Worm (Caenorhabditis elegans): Measurements from ENCODE around the gene dsh-1.

Gene dsh-1

DNA sequence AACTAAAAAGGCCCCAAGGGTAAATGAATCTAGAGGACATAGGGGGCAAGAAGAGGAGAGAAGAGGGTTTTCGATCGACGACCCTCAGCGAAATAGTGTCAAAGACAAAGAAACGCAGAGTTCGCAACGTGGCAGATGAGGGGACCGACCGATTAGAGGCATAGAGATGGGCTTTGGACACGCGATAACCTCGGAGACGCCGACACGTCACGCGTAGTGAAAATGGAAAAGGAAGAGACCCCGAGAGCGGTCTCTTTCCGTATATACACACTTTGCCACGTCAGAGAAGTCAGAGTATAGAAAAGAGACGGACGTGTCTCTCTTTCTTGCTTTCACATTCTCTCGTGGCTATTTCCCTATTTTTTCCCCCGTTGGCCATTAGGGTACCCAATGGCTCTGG lies 43.7 kb downstream of the dsh-1 start (continued):
- TF ChIP-seq lin-29 (GFP tag; IDR thresholded peaks at IDR 0.05) (no peak), zag-1 (tag; optimal IDR thresholded peaks at IDR 0.05) (no peak), dmd-6 (GFP tag; IDR thresholded peaks at IDR 0.05) (peak; percentile 64), nhr-76 (tag; optimal IDR thresholded peaks at IDR 0.05) (no peak), nhr-48 (tag; optimal IDR thresholded peaks at IDR 0.05) (peak; percentile 51), spr-1 (tag; optimal IDR thresholded peaks at IDR 0.05) (peak; percentile 45), ctbp-1 (GFP tag; IDR thresholded peaks at IDR 0.05) (peak; percentile 88), ztf-7 (tag; optimal IDR thresholded peaks at IDR 0.05) (no peak), ces-1 (GFP tag; optimal IDR thresholded peaks at IDR 0.05) (peak; percentile 60), mes-2 (tag; optimal IDR thresholded peaks at IDR 0.05; ENCODE audit: poor library complexity, severe bottlenecking) (peak; percentile 56), nhr-10 (tag; optimal IDR thresholded peaks at IDR 0.05) (no peak), F37D6.2 (tag; optimal IDR thresholded peaks at IDR 0.05) (peak; percentile 75), vab-7 (GFP tag; IDR thresholded peaks at IDR 0.05) (peak; percentile 56), nhr-42 (GFP tag; IDR thresholded peaks at IDR 0.05) (no peak), egl-27 (tag; optimal IDR thresholded peaks at IDR 0.05) (no peak), lin-13 (GFP tag; optimal IDR thresholded peaks at IDR 0.05) (peak; percentile 21), jun-1 (tag; optimal IDR thresholded peaks at IDR 0.05) (no peak), nhr-41 (GFP tag; IDR thresholded peaks at IDR 0.05) (no peak), D1046.2 (GFP tag; IDR thresholded peaks at IDR 0.05) (0 out of 2 replicates have a peak, but pooled peaks have one; percentile 4), dmd-8 (GFP tag; IDR thresholded peaks at IDR 0.05) (no peak), dve-1 (tag; optimal IDR thresholded peaks at IDR 0.05; ENCODE audit: insufficient read depth) (peak; percentile 56), lir-3 (tag; optimal IDR thresholded peaks at IDR 0.05) (no peak), mep-1 (tag; optimal IDR thresholded peaks at IDR 0.05) (peak; percentile 78), daf-16 (GFP tag; optimal IDR thresholded peaks at IDR 0.05) (no peak), daf-16 (tag; optimal IDR thresholded peaks at IDR 0.05) (peak; percentile 1), R02D3.7 (tag; optimal IDR thresholded peaks at IDR 0.05) (no peak), rbr-2 (tag; optimal IDR thresholded peaks at IDR 0.05) (peak; percentile 79), fkh-10 (GFP tag; optimal IDR thresholded peaks at IDR 0.05) (peak; percentile 55), gei-8 (GFP tag; optimal IDR thresholded peaks at IDR 0.05) (no peak), mdl-1 (tag; optimal IDR thresholded peaks at IDR 0.05) (peak; percentile 72 to 93), snpc-1.2 (GFP tag; IDR thresholded peaks at IDR 0.05) (no peak), lsy-2 (tag; optimal IDR thresholded peaks at IDR 0.05) (peak; percentile 39 to 73), Y48G9A.11 (GFP tag; IDR thresholded peaks at IDR 0.05) (no peak), ZK337.2 (GFP tag; IDR thresholded peaks at IDR 0.05) (no peak), ceh-44 (GFP tag; IDR thresholded peaks at IDR 0.05) (0 out of 2 replicates have a peak, but pooled peaks have one; percentile 19), T20F7.1 (GFP tag; optimal IDR thresholded peaks at IDR 0.05) (peak; percentile 7), pqm-1 (tag; optimal IDR thresholded peaks at IDR 0.05) (no peak), daf-12 (tag; optimal IDR thresholded peaks at IDR 0.05) (no peak), Y5F2A.4 (GFP tag; optimal IDR thresholded peaks at IDR 0.05) (no peak), ceh-82 (tag; optimal IDR thresholded peaks at IDR 0.05) (no peak), ceh-20 (GFP tag; IDR thresholded peaks at IDR 0.05) (peak; percentile 67; the same call in 1 of the 2 replicates), nhr-6 (tag; optimal IDR thresholded peaks at IDR 0.05) (no peak), tra-1 (GFP tag; IDR thresholded peaks at IDR 0.05) (peak; percentile 45), F44E2.7 (GFP tag; IDR thresholded peaks at IDR 0.05) (no peak), hmg-1.1 (GFP tag; IDR thresholded peaks at IDR 0.05) (peak; percentile 85), egl-43 (GFP tag; IDR thresholded peaks at IDR 0.05) (peak; percentile 78), attf-4 (tag; optimal IDR thresholded peaks at IDR 0.05) (no peak), Y105C5A.15 (GFP tag; IDR thresholded peaks at IDR 0.05) (no peak), cey-2 (tag; optimal IDR thresholded peaks at IDR 0.05; ENCODE audit: borderline replicate concordance, insufficient read depth) (no peak), aha-1 (tag) (peak; percentile 98), nhr-77 (tag; optimal IDR thresholded peaks at IDR 0.05) (no peak), arid-1 (GFP tag; conservative IDR thresholded peaks at IDR 0.05) (no peak), unc-130 (GFP tag; optimal IDR thresholded peaks at IDR 0.05) (no peak)

Measured in whole organism, L4 larva.